Worm (Caenorhabditis elegans): ENCODE results near the gene lag-1.

- no peak for TF ChIP-seq skn-1 (tag; optimal IDR thresholded peaks at IDR 0.05)
- no peak for TF ChIP-seq nhr-237 (tag; optimal IDR thresholded peaks at IDR 0.05)
- no peak for TF ChIP-seq ama-1 (optimal IDR thresholded peaks at IDR 0.05)
- no peak for TF ChIP-seq lin-15B (tag; optimal IDR thresholded peaks at IDR 0.05)
- TF ChIP-seq fos-1 (tag; optimal IDR thresholded peaks at IDR 0.05): no peak
- TF ChIP-seq egl-27 (tag; optimal IDR thresholded peaks at IDR 0.05): no peak
- no peak for TF ChIP-seq daf-12 (tag; optimal IDR thresholded peaks at IDR 0.05)
- TF ChIP-seq fkh-10 (GFP tag; optimal IDR thresholded peaks at IDR 0.05): no peak
- no peak for TF ChIP-seq nhr-77 (tag; optimal IDR thresholded peaks at IDR 0.05)
- no peak for TF ChIP-seq elt-1 (tag; optimal IDR thresholded peaks at IDR 0.05)
- TF ChIP-seq nfya-1 (tag; optimal IDR thresholded peaks at IDR 0.05; ENCODE audit: insufficient read depth): no peak
- no peak for TF ChIP-seq ztf-11 (tag; optimal IDR thresholded peaks at IDR 0.05)
- TF ChIP-seq jun-1 (tag; optimal IDR thresholded peaks at IDR 0.05): no peak
Measured at ce11 chrIV:6076128-6076527, 19.1 kb upstream of the lag-1 start, which contains the start of gene cpg-20.
